Worm (Caenorhabditis elegans) whole organism, dauer: ENCODE data around the gene K10H10.13.

Source experiments
- unc-62 ChIP-seq: sonication (generic microtip); optimal IDR thresholded peaks from 2 replicates; lab custom pipeline; 2017; ENCODE audit warnings: missing biosample characterization, missing genetic modification reagents, missing genetic modification characterization

The K10H10.13 gene

ce11 chrII:14511189-14511588, at the start of gene K10H10.13:
Gene K10H10.13, minus strand, starts transcription at chrII:14511289.
- TF ChIP-seq unc-62 (GFP tag; lab: Kevin White, UChicago): no peak

ce11 chrII:14555019-14555418, 43.9 kb upstream of the K10H10.13 start:
- TF ChIP-seq unc-62 (GFP tag; lab: Kevin White, UChicago): no peak

- no peak for TF ChIP-seq unc-62 (GFP tag; lab: Kevin White, UChicago)
Observed at ce11 chrII:14550613-14551012, 39.5 kb upstream of the K10H10.13 start, which contains the start of gene nlp-41. Gene nlp-41, plus strand, starts transcription at chrII:14550913.

- no peak for TF ChIP-seq unc-62 (GFP tag; lab: Kevin White, UChicago)
Observed at ce11 chrII:14548691-14549090, 37.6 kb upstream of the K10H10.13 start, which contains the start of gene gcy-29. Gene gcy-29, minus strand, starts transcription at chrII:14548791.

- TF ChIP-seq unc-62 (GFP tag; lab: Kevin White, UChicago): no peak
Observed at ce11 chrII:14540551-14540950, 29.5 kb upstream of the K10H10.13 start.

- no peak for TF ChIP-seq unc-62 (GFP tag; lab: Kevin White, UChicago)
Observed at ce11 chrII:14537728-14538127, 26.6 kb upstream of the K10H10.13 start, which contains the start of the genes clec-147 and C04H5.7. Gene clec-147, minus strand, starts transcription at chrII:14537828. Gene C04H5.7, plus strand, starts transcription at chrII:14537946.

ce11 chrII:14534000-14534399, 22.9 kb upstream of the K10H10.13 start, which contains the start of gene C04H5.1:
Gene C04H5.1, plus strand, starts transcription at chrII:14534300.
- no peak for TF ChIP-seq unc-62 (GFP tag; lab: Kevin White, UChicago)

- no peak for TF ChIP-seq unc-62 (GFP tag; lab: Kevin White, UChicago)
Observed at ce11 chrII:14528233-14528802, 17.2 kb upstream of the K10H10.13 start, which contains the start of the genes F57C2.5 and spat-1. Gene F57C2.5, minus strand, starts transcription at chrII:14528239. Gene spat-1, plus strand, starts transcription at chrII:14528752.

ce11 chrII:14527104-14527503, 16.0 kb upstream of the K10H10.13 start:
- no peak for TF ChIP-seq unc-62 (GFP tag; lab: Kevin White, UChicago)

- TF ChIP-seq unc-62 (GFP tag; lab: Kevin White, UChicago): no peak
Observed at ce11 chrII:14525013-14525412, 13.9 kb upstream of the K10H10.13 start, which contains the start of gene F57C2.4. Gene F57C2.4, plus strand, starts transcription at chrII:14525313.

- no peak for TF ChIP-seq unc-62 (GFP tag; lab: Kevin White, UChicago)
Observed at ce11 chrII:14523645-14524223, 12.6 kb upstream of the K10H10.13 start, which contains the start of gene pot-2. Gene pot-2, plus strand, starts transcription at chrII:14524173.

- no peak for TF ChIP-seq unc-62 (GFP tag; lab: Kevin White, UChicago)
Observed at ce11 chrII:14523070-14523572, 12.0 kb upstream of the K10H10.13 start, which contains the start of gene btb-20. Gene btb-20, minus strand, starts transcription at chrII:14523522.

- no peak for TF ChIP-seq unc-62 (GFP tag; lab: Kevin White, UChicago)
Observed at ce11 chrII:14522037-14522436, 10.9 kb upstream of the K10H10.13 start, which contains the start of gene btb-19. Gene btb-19, minus strand, starts transcription at chrII:14522137.

ce11 chrII:14515017-14515416, 3.9 kb upstream of the K10H10.13 start, which contains the start of gene K10H10.9:
Gene K10H10.9, minus strand, starts transcription at chrII:14515117.
- no peak for TF ChIP-seq unc-62 (GFP tag; lab: Kevin White, UChicago)

ce11 chrII:14510162-14510561, 927 bp downstream of the K10H10.13 start:
- no peak for TF ChIP-seq unc-62 (GFP tag; lab: Kevin White, UChicago)

- no peak for TF ChIP-seq unc-62 (GFP tag; lab: Kevin White, UChicago)
Observed at ce11 chrII:14507563-14507962, 3.5 kb downstream of the K10H10.13 start, which contains the start of the genes K10H10.7 and K10H10.10. Gene K10H10.7, minus strand, starts transcription at chrII:14507663. Gene K10H10.10, plus strand, starts transcription at chrII:14507766.
